Fruit fly (Drosophila melanogaster) whole organism, embryonic: ENCODE data around the gene AOX1.

ENCODE experiments used
- ATbp ChIP-seq: fragments of 200-800 bp; sonication (Bioruptor generic); optimal IDR thresholded peaks from 2 replicates; lab custom pipeline; 2017; ENCODE audit warnings: missing biosample characterization, mild to moderate bottlenecking, missing genetic modification characterization, missing genetic modification reagents
- Abd-B ChIP-seq: fragments of 200-800 bp; sonication (Bioruptor generic); optimal IDR thresholded peaks from 2 replicates; lab custom pipeline; 2018; ENCODE audit warnings: missing biosample characterization, mild to moderate bottlenecking, missing genetic modification characterization, moderate library complexity
- Atf6 ChIP-seq: fragments of 200-800 bp; sonication (Bioruptor generic); IDR thresholded peaks from 2 replicates; pipeline ENCODE4 v1.3.6; 2022; ENCODE audit warnings: missing biosample characterization, missing genetic modification characterization
- BEAF-32 ChIP-seq: fragments of 200-800 bp; sonication (Bioruptor generic); optimal IDR thresholded peaks from 3 replicates; lab custom pipeline; 2017; ENCODE audit warnings: missing biosample characterization, missing genetic modification characterization, mild to moderate bottlenecking, moderate library complexity, missing genetic modification reagents
- CG10431 ChIP-seq: fragments of 200-800 bp; sonication (Bioruptor generic); optimal IDR thresholded peaks from 3 replicates; lab custom pipeline; 2018; ENCODE audit warnings: missing biosample characterization, mild to moderate bottlenecking, missing genetic modification characterization
- CG12236 ChIP-seq: fragments of 200-800 bp; sonication (Bioruptor generic); optimal IDR thresholded peaks from 2 replicates; lab custom pipeline; 2016; ENCODE audit warnings: missing biosample characterization, missing genetic modification characterization
- CG12391 ChIP-seq: fragments of 200-800 bp; sonication (Bioruptor generic); optimal IDR thresholded peaks from 3 replicates; lab custom pipeline; 2018; ENCODE audit warnings: missing biosample characterization, mild to moderate bottlenecking, missing genetic modification characterization, moderate library complexity
- CG13775 ChIP-seq: fragments of 200-800 bp; sonication (Bioruptor generic); optimal IDR thresholded peaks from 3 replicates; lab custom pipeline; 2017; ENCODE audit warnings: missing biosample characterization, mild to moderate bottlenecking, missing genetic modification characterization
- CG15601 ChIP-seq: fragments of 200-800 bp; sonication (Bioruptor generic); optimal IDR thresholded peaks from 3 replicates; lab custom pipeline; 2019; ENCODE audit warnings: missing biosample characterization, mild to moderate bottlenecking, missing genetic modification characterization, moderate library complexity
- CG17912 ChIP-seq: fragments of 200-800 bp; sonication (Bioruptor generic); optimal IDR thresholded peaks from 2 replicates; lab custom pipeline; 2018; ENCODE audit warnings: missing biosample characterization, mild to moderate bottlenecking, missing genetic modification characterization
- CG18476 ChIP-seq: fragments of 200-800 bp; sonication (Bioruptor generic); optimal IDR thresholded peaks from 2 replicates; lab custom pipeline; 2016; ENCODE audit warnings: missing biosample characterization, mild to moderate bottlenecking, missing genetic modification characterization
- CG4404 ChIP-seq: fragments of 200-800 bp; sonication (Bioruptor generic); IDR thresholded peaks from 2 replicates; pipeline ENCODE4 v1.3.6; 2022; ENCODE audit warnings: missing biosample characterization, missing genetic modification characterization
- CG8359 ChIP-seq: fragments of 200-800 bp; sonication (Bioruptor generic); optimal IDR thresholded peaks from 2 replicates; lab custom pipeline; 2017; ENCODE audit warnings: missing biosample characterization, mild to moderate bottlenecking, missing genetic modification characterization, borderline replicate concordance
- CG9437 ChIP-seq: fragments of 200-800 bp; sonication (Bioruptor generic); optimal IDR thresholded peaks from 2 replicates; lab custom pipeline; 2018; ENCODE audit warnings: missing biosample characterization, mild to moderate bottlenecking, missing genetic modification characterization
- CoRest ChIP-seq: fragments of 200-800 bp; sonication (Bioruptor generic); optimal IDR thresholded peaks from 3 replicates; lab custom pipeline; 2018; ENCODE audit warnings: missing biosample characterization, mild to moderate bottlenecking, missing genetic modification characterization, moderate library complexity
- Fer3 ChIP-seq: fragments of 200-800 bp; sonication (Bioruptor generic); optimal IDR thresholded peaks from 2 replicates; lab custom pipeline; 2018; ENCODE audit warnings: missing biosample characterization, mild to moderate bottlenecking, missing genetic modification characterization, moderate library complexity
- Lim3 ChIP-seq: fragments of 200-800 bp; sonication (Bioruptor generic); IDR thresholded peaks from 2 replicates; pipeline ENCODE4 v1.3.6; 2022; ENCODE audit warnings: missing biosample characterization, missing genetic modification characterization
- Med ChIP-seq: fragments of 200-800 bp; sonication (Bioruptor generic); peaks from one replicate; lab custom pipeline; 2016; ENCODE audit warnings: missing biosample characterization, missing genetic modification characterization, mild to moderate bottlenecking, inconsistent platforms, moderate library complexity
- NC2α ChIP-seq: fragments of 200-800 bp; sonication (Bioruptor generic); optimal IDR thresholded peaks from 2 replicates; lab custom pipeline; 2016; ENCODE audit warnings: missing biosample characterization, missing genetic modification characterization
- NFAT ChIP-seq: fragments of 200-800 bp; sonication (Bioruptor generic); IDR thresholded peaks from 2 replicates; pipeline ENCODE4 v1.3.6; 2022; ENCODE audit warnings: missing biosample characterization, missing genetic modification characterization
- Side ChIP-seq: fragments of 200-800 bp; sonication (Bioruptor generic); optimal IDR thresholded peaks from 2 replicates; lab custom pipeline; 2016; ENCODE audit warnings: missing biosample characterization, missing genetic modification characterization
- Sry-β ChIP-seq: fragments of 200-800 bp; sonication (Bioruptor generic); optimal IDR thresholded peaks from 2 replicates; lab custom pipeline; 2018; ENCODE audit warnings: missing biosample characterization, mild to moderate bottlenecking, missing genetic modification characterization, moderate library complexity
- TFAM ChIP-seq: fragments of 200-800 bp; sonication (Bioruptor generic); optimal IDR thresholded peaks from 2 replicates; lab custom pipeline; 2017; ENCODE audit warnings: missing biosample characterization, missing genetic modification characterization, inconsistent platforms
- Taf1 ChIP-seq: fragments of 200-800 bp; sonication (Bioruptor generic); IDR thresholded peaks from 2 replicates; pipeline ENCODE4 v1.3.6; 2022; ENCODE audit warnings: missing biosample characterization, missing genetic modification characterization
- YL-1 ChIP-seq: fragments of 200-800 bp; sonication (Bioruptor generic); optimal IDR thresholded peaks from 3 replicates; lab custom pipeline; 2017; ENCODE audit warnings: missing biosample characterization, mild to moderate bottlenecking, missing genetic modification characterization
- aop ChIP-seq: fragments of 200-800 bp; sonication (Bioruptor generic); IDR thresholded peaks from 2 replicates; pipeline ENCODE4 v1.3.6; 2022; ENCODE audit warnings: missing biosample characterization, missing genetic modification characterization
- cad ChIP-seq: fragments of >200 bp; optimal IDR thresholded peaks from 2 replicates; lab custom pipeline; 2017; ENCODE audit warnings: missing biosample characterization, missing genetic modification characterization
- cato ChIP-seq: fragments of 200-800 bp; sonication (Bioruptor generic); optimal IDR thresholded peaks from 2 replicates; lab custom pipeline; 2016; ENCODE audit warnings: missing biosample characterization, missing genetic modification characterization, borderline replicate concordance
- chif ChIP-seq, 2 experiments: fragments of 200-800 bp; sonication (Bioruptor generic); optimal IDR thresholded peaks; 3 replicates each; lab custom pipeline; 2016; ENCODE audit warnings: missing biosample characterization in 2 of 2, missing genetic modification characterization in 2 of 2
- chinmo ChIP-seq: fragments of 200-800 bp; sonication (Bioruptor generic); IDR thresholded peaks from 4 replicates; pipeline ENCODE4 v1.3.6; 2022; ENCODE audit warnings: missing biosample characterization, missing genetic modification characterization; ENCODE audit not compliant: partially characterized antibody
- ems ChIP-seq: fragments of 200-800 bp; sonication (Bioruptor generic); optimal IDR thresholded peaks from 3 replicates; lab custom pipeline; 2016; ENCODE audit warnings: missing biosample characterization, missing genetic modification characterization
- exex ChIP-seq: fragments of 200-800 bp; sonication (Bioruptor generic); optimal IDR thresholded peaks from 4 replicates; lab custom pipeline; 2018; ENCODE audit warnings: missing biosample characterization, mild to moderate bottlenecking, missing genetic modification characterization, moderate library complexity
- jing ChIP-seq: fragments of 200-800 bp; sonication (Bioruptor generic); optimal IDR thresholded peaks from 2 replicates; lab custom pipeline; 2018; ENCODE audit warnings: missing biosample characterization, mild to moderate bottlenecking, missing genetic modification characterization
- klu ChIP-seq: fragments of 200-800 bp; sonication (Bioruptor generic); IDR thresholded peaks from 2 replicates; pipeline ENCODE4 v1.3.6; 2022; ENCODE audit warnings: missing biosample characterization, missing genetic modification characterization
- mirr ChIP-seq: fragments of 200-800 bp; sonication (Bioruptor generic); optimal IDR thresholded peaks from 3 replicates; lab custom pipeline; 2018; ENCODE audit warnings: missing biosample characterization, mild to moderate bottlenecking, missing genetic modification characterization
- odd ChIP-seq: fragments of 200-800 bp; sonication (Bioruptor generic); optimal IDR thresholded peaks from 2 replicates; lab custom pipeline; 2017; ENCODE audit warnings: missing biosample characterization, mild to moderate bottlenecking, missing genetic modification characterization
- p53 ChIP-seq: fragments of 200-800 bp; sonication (Bioruptor generic); optimal IDR thresholded peaks from 2 replicates; lab custom pipeline; 2016; ENCODE audit warnings: missing biosample characterization, missing genetic modification characterization
- pita ChIP-seq: fragments of 200-800 bp; sonication (Bioruptor generic); optimal IDR thresholded peaks from 2 replicates; lab custom pipeline; 2017; ENCODE audit warnings: missing biosample characterization, mild to moderate bottlenecking, missing genetic modification characterization
- pum ChIP-seq: fragments of 200-800 bp; sonication (Bioruptor generic); optimal IDR thresholded peaks from 2 replicates; lab custom pipeline; 2016; ENCODE audit warnings: missing biosample characterization, missing genetic modification characterization
- sens ChIP-seq: fragments of 200-800 bp; sonication (Bioruptor generic); peaks from one replicate; lab custom pipeline; 2016; ENCODE audit warnings: missing biosample characterization, missing genetic modification characterization
- seq ChIP-seq: fragments of 200-800 bp; sonication (Bioruptor generic); IDR thresholded peaks from 2 replicates; pipeline ENCODE4 v1.3.6; 2022; ENCODE audit warnings: missing biosample characterization, missing genetic modification characterization
- so ChIP-seq: fragments of 200-800 bp; sonication (Bioruptor generic); IDR thresholded peaks from 3 replicates; pipeline ENCODE4 v1.3.6; 2022; ENCODE audit warnings: missing biosample characterization, missing genetic modification characterization
- unc-4 ChIP-seq: fragments of 200-800 bp; sonication (Bioruptor generic); IDR thresholded peaks from 2 replicates; pipeline ENCODE4 v1.3.6; 2022; ENCODE audit warnings: missing biosample characterization, missing genetic modification characterization; ENCODE audit not compliant: partially characterized antibody
- vnd ChIP-seq: fragments of 200-800 bp; sonication (Bioruptor generic); IDR thresholded peaks from 3 replicates; pipeline ENCODE4 v1.3.6; 2022; ENCODE audit warnings: missing biosample characterization, missing genetic modification characterization; ENCODE audit not compliant: partially characterized antibody
- zen2 ChIP-seq: fragments of 200-800 bp; sonication (Bioruptor generic); IDR thresholded peaks from 3 replicates; pipeline ENCODE4 v1.3.6; 2022; ENCODE audit warnings: missing biosample characterization, missing genetic modification characterization; ENCODE audit not compliant: partially characterized antibody

Gene AOX1

DNA sequence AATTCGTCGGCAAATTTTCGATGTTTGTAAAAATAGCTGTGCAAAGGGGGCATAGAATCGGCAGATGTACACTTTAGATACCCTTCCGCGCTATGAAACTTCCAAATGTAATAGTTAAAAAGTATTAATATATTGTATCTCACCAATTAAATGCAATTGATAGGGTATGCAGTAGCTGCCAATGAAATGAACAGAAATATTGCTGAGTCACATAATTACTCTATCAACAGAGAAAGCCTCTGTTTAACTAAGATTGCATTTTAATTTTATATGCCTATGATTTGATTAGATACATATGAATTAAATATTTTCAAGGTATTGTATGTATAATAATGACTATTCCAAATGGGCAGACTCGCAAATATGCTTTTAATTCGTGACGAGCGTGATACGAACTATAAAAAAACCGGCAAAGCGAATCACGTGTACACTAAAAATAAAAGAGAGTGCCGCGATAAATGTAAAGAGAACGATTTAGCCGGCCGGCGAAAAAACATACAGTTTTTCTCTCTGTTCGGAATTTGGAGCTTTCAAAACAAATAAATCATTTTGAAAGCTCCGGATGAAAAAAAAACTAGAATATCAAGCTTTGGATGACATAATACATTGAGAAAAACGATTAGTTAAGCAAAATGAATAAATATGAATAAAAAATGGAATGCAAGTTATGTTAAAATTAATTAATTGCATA, 10.9 kb upstream of the AOX1 start, which contains the start of gene AOX3 (continued):
- TF ChIP-seq pita (GFP tag; lab: Kevin White, UChicago) (no peak), seq (GFP tag; lab: Robert Waterston, UW) (no peak), Sry-β (GFP tag; lab: Kevin White, UChicago) (no peak), cato (GFP tag; lab: Kevin White, UChicago) (no peak), Lim3 (no peak), p53 (GFP tag; lab: Kevin White, UChicago) (no peak), klu (no peak), odd (GFP tag; lab: Kevin White, UChicago) (no peak), Side (GFP tag; lab: Kevin White, UChicago) (no peak), CoRest (tag; lab: Kevin White, UChicago) (peak; percentile 35), TFAM (GFP tag; lab: Kevin White, UChicago) (no peak), zen2 (GFP tag; lab: Robert Waterston, UW) (no peak), Fer3 (tag; lab: Kevin White, UChicago) (no peak), CG13775 (GFP tag; lab: Kevin White, UChicago) (peak; percentile 35), NFAT (GFP tag; lab: Robert Waterston, UW) (0 out of 2 replicates have a peak, but pooled peaks have one; percentile 32), exex (tag; lab: Kevin White, UChicago) (peak; percentile 46), ems (GFP tag; lab: Kevin White, UChicago) (no peak), so (GFP tag; lab: Robert Waterston, UW) (no peak), CG18476 (GFP tag; lab: Kevin White, UChicago) (no peak), CG4404 (no peak), jing (no peak), mirr (GFP tag; lab: Kevin White, UChicago) (no peak), CG8359 (GFP tag; lab: Kevin White, UChicago) (no peak)

DNA sequence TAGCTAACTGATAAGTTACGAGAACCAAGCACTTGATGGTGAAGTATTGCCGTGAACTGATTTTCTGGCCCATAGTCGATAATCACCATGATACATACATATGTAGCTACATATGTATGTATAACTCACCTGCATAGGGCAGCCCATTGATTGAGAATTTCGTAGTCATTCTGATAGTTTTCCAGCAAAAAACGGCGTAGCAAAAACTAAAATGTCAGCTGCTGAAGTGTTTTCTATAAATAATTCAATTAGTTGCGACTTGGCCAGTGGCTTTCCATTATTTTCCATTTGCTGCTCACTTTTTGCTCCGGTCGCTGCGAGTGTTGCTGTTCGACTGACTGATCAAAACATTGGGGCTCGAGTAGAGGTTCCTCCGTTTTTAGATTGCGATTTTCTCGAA, 10.1 kb upstream of the AOX1 start:
- TF ChIP-seq Abd-B (GFP tag; lab: Kevin White, UChicago) (no peak), pum (GFP tag; lab: Kevin White, UChicago) (no peak), sens (GFP tag; lab: Kevin White, UChicago) (peak; percentile 54), aop (GFP tag; lab: Robert Waterston, UW) (no peak), chinmo (GFP tag; lab: Robert Waterston, UW) (0 out of 4 replicates have a peak, but pooled peaks have one; percentile 18)

DNA sequence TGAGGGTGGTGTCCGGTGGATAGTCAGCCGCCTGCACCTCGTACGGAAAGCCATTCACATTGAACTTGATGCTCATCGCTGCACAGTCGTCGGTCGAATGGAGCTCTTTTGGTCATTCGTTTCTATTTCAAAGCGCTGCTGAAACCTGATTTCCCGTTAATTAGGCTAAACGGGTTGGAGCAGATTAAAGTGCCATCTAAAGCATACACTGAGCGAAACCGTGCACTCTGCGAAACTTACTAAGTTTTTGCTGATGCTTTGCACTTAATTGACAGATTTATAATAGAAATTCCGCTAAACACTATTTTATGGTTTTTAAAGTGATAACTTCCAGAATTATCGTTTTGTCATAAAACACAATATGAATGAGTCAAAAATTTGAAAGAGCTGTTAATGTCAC, 5.2 kb upstream of the AOX1 start, which contains the start of gene AOX2:
AOX2 (minus strand) TSS at position 101 of the 400 bp plus-strand sequence.
- TF ChIP-seq Atf6 (GFP tag; lab: Robert Waterston, UW) = no peak
- no peak for TF ChIP-seq NC2α (GFP tag; lab: Kevin White, UChicago)
- no peak for TF ChIP-seq CG15601 (tag; lab: Kevin White, UChicago)
- no peak for TF ChIP-seq YL-1 (GFP tag; lab: Kevin White, UChicago)
- no peak for TF ChIP-seq CG12391 (tag; lab: Kevin White, UChicago)
- no peak for TF ChIP-seq CG10431 (GFP tag; lab: Kevin White, UChicago)
- TF ChIP-seq vnd (GFP tag; lab: Robert Waterston, UW) = no peak
- TF ChIP-seq ATbp = no peak
- TF ChIP-seq cad (GFP tag; lab: Kevin White, UChicago) = no peak
- TF ChIP-seq CG9437 (GFP tag; lab: Kevin White, UChicago) = no peak
- no peak for TF ChIP-seq unc-4 (GFP tag; lab: Robert Waterston, UW)
- no peak for TF ChIP-seq CG12236 (GFP tag; lab: Kevin White, UChicago)
- no peak for TF ChIP-seq zen2 (GFP tag; lab: Robert Waterston, UW)
- TF ChIP-seq Taf1 (GFP tag; lab: Robert Waterston, UW) = no peak
- no peak for TF ChIP-seq BEAF-32 (GFP tag; lab: Kevin White, UChicago)
- TF ChIP-seq CoRest (tag; lab: Kevin White, UChicago) = no peak
- TF ChIP-seq Med (GFP tag; lab: Kevin White, UChicago) = no peak
- TF ChIP-seq chif (GFP tag; optimal IDR thresholded peaks at IDR 0.05; lab: Kevin White, UChicago) = no peak
- TF ChIP-seq CG17912 (GFP tag; lab: Kevin White, UChicago) = no peak
